Fruit fly (Drosophila melanogaster) whole organism: ENCODE data around the gene eIF4H2.

ENCODE experiments used
- CG8478 ChIP-seq: fragments of >200 bp; optimal IDR thresholded peaks from 2 replicates; lab custom pipeline; 2018; ENCODE audit warnings: inconsistent platforms
- EcR ChIP-seq, 2 experiments: fragments of >200 bp; optimal IDR thresholded peaks; 2 replicates each; lab custom pipeline; 2017; ENCODE audit warnings: missing biosample characterization in 2 of 2, missing genetic modification characterization in 2 of 2, missing genetic modification reagents in 2 of 2
- pan ChIP-seq: fragments of >200 bp; optimal IDR thresholded peaks from 2 replicates; lab custom pipeline; 2017
- psq ChIP-seq: fragments of >200 bp; optimal IDR thresholded peaks from 2 replicates; lab custom pipeline; 2017
- usp ChIP-seq: fragments of >200 bp; optimal IDR thresholded peaks from 2 replicates; lab custom pipeline; 2017; ENCODE audit warnings: missing biosample characterization, missing genetic modification characterization, mixed read lengths

dm6 chr3R:30699165-30699564 lies 26.7 kb upstream of the eIF4H2 start:
- TF ChIP-seq usp (GFP tag; lab: Kevin White, UChicago) = no peak
- no peak for TF ChIP-seq pan (lab: Kevin White, UChicago)
- no peak for TF ChIP-seq psq
- no peak for TF ChIP-seq EcR (GFP tag; optimal IDR thresholded peaks at IDR 0.05; lab: Kevin White, UChicago)
- no peak for TF ChIP-seq CG8478 (lab: Kevin White, UChicago)
